Worm (Caenorhabditis elegans) whole organism, L4 larva: ENCODE data around the gene ddn-3.

ENCODE experiments used
- F10B5.3 ChIP-seq: sonication (generic microtip); optimal IDR thresholded peaks from 2 replicates; lab custom pipeline; 2016; ENCODE audit warnings: mild to moderate bottlenecking, missing genetic modification characterization, missing compliant biosample characterization
- F26F4.8 ChIP-seq: fragments of 200-800 bp; sonication (Bioruptor generic); conservative IDR thresholded peaks from 2 replicates; pipeline ENCODE4 v1.3.6; 2022; ENCODE audit warnings: missing genetic modification characterization, missing compliant biosample characterization
- F44E2.7 ChIP-seq: fragments of 200-800 bp; sonication (Bioruptor generic); IDR thresholded peaks from 2 replicates; pipeline ENCODE4 v2.1.2; 2022; ENCODE audit warnings: missing genetic modification characterization, missing compliant biosample characterization
- F49E8.2 ChIP-seq: sonication (generic microtip); optimal IDR thresholded peaks from 2 replicates; lab custom pipeline; 2016; ENCODE audit warnings: missing compliant biosample characterization, mild to moderate bottlenecking, missing genetic modification characterization, borderline replicate concordance
- R02D3.7 ChIP-seq: fragments of 150-350 bp; sonication (generic microtip); optimal IDR thresholded peaks from 3 replicates; lab custom pipeline; 2014; ENCODE audit warnings: missing biosample characterization, missing genetic modification characterization
- Y48G9A.11 ChIP-seq: fragments of 200-800 bp; sonication (Bioruptor generic); IDR thresholded peaks from 2 replicates; pipeline ENCODE4 v1.3.6; 2022; ENCODE audit warnings: missing genetic modification reagents, missing genetic modification characterization, missing compliant biosample characterization
- Y5F2A.4 ChIP-seq: fragments of 200-800 bp; sonication (Bioruptor generic); optimal IDR thresholded peaks from 2 replicates; lab custom pipeline; 2018; ENCODE audit warnings: mild to moderate bottlenecking, missing genetic modification characterization, missing compliant biosample characterization
- ZK546.5 ChIP-seq, 2 experiments: sonication (generic microtip); optimal IDR thresholded peaks; 2 replicates each; lab custom pipeline; 2017; ENCODE audit warnings: missing biosample characterization in 2 of 2, missing genetic modification characterization in 2 of 2
- attf-4 ChIP-seq: sonication (generic microtip); optimal IDR thresholded peaks from 3 replicates; lab custom pipeline; 2017; ENCODE audit warnings: missing biosample characterization, missing genetic modification characterization
- ceh-44 ChIP-seq: fragments of 200-800 bp; sonication (Bioruptor generic); IDR thresholded peaks from 2 replicates; pipeline ENCODE4 v1.3.6; 2022; ENCODE audit warnings: missing genetic modification reagents, missing genetic modification characterization, missing compliant biosample characterization
- ceh-62 ChIP-seq: sonication (generic microtip); optimal IDR thresholded peaks from 2 replicates; lab custom pipeline; 2017; ENCODE audit warnings: missing biosample characterization, missing genetic modification characterization
- daf-16 ChIP-seq, 3 experiments: sonication (generic microtip); optimal IDR thresholded peaks; 2 replicates each; lab custom pipeline; 2016 to 2017; ENCODE audit warnings: missing genetic modification characterization in 3 of 3, missing genetic modification reagents in 3 of 3, mild to moderate bottlenecking in 2 of 3, missing compliant biosample characterization in 2 of 3, missing biosample characterization in 1 of 3, moderate library complexity in 1 of 3
- daf-8 ChIP-seq: fragments of 200-800 bp; sonication (Bioruptor generic); IDR thresholded peaks from 2 replicates; pipeline ENCODE4 v1.3.6; 2022; ENCODE audit warnings: missing genetic modification characterization, missing compliant biosample characterization
- dmd-9 ChIP-seq: fragments of 200-800 bp; sonication (Bioruptor generic); IDR thresholded peaks from 2 replicates; pipeline ENCODE4 v1.3.6; 2022; ENCODE audit warnings: missing genetic modification reagents, missing genetic modification characterization, missing compliant biosample characterization
- dpl-1 ChIP-seq: fragments of 150-350 bp; optimal IDR thresholded peaks from 2 replicates; lab custom pipeline; 2014; ENCODE audit warnings: missing biosample characterization, missing genetic modification reagents, missing genetic modification characterization
- duxl-1 ChIP-seq: sonication (generic microtip); optimal IDR thresholded peaks from 2 replicates; lab custom pipeline; 2016; ENCODE audit warnings: mild to moderate bottlenecking, missing genetic modification characterization, moderate library complexity, missing compliant biosample characterization; ENCODE audit not compliant: poor library complexity
- dve-1 ChIP-seq: sonication (generic microtip); optimal IDR thresholded peaks from 2 replicates; lab custom pipeline; 2017; ENCODE audit warnings: antibody characterized with exemption, mild to moderate bottlenecking, missing genetic modification characterization, missing compliant biosample characterization; ENCODE audit not compliant: insufficient read depth
- egl-27 ChIP-seq: sonication (generic microtip); optimal IDR thresholded peaks from 3 replicates; lab custom pipeline; 2017; ENCODE audit warnings: missing biosample characterization, missing genetic modification reagents, missing genetic modification characterization
- egl-43 ChIP-seq: fragments of 200-800 bp; sonication (Bioruptor generic); IDR thresholded peaks from 2 replicates; pipeline ENCODE4 v1.3.6; 2022; ENCODE audit warnings: missing genetic modification reagents, missing genetic modification characterization, missing compliant biosample characterization
- fos-1 ChIP-seq: fragments of 150-350 bp; optimal IDR thresholded peaks from 2 replicates; lab custom pipeline; 2014; ENCODE audit warnings: missing biosample characterization, missing genetic modification characterization
- hlh-11 ChIP-seq: fragments of 200-800 bp; sonication (Bioruptor generic); optimal IDR thresholded peaks from 2 replicates; lab custom pipeline; 2018; ENCODE audit warnings: mild to moderate bottlenecking, missing genetic modification characterization, missing compliant biosample characterization
- hlh-30 ChIP-seq: sonication (generic microtip); optimal IDR thresholded peaks from 2 replicates; lab custom pipeline; 2017; ENCODE audit warnings: antibody characterized with exemption, mild to moderate bottlenecking, missing genetic modification characterization, missing compliant biosample characterization; ENCODE audit not compliant: insufficient read depth
- jun-1 ChIP-seq: fragments of 150-350 bp; optimal IDR thresholded peaks from 2 replicates; lab custom pipeline; 2014; ENCODE audit warnings: missing biosample characterization, missing genetic modification reagents, missing genetic modification characterization
- lin-13 ChIP-seq: fragments of 150-350 bp; optimal IDR thresholded peaks from 2 replicates; lab custom pipeline; 2014; ENCODE audit warnings: missing biosample characterization, missing genetic modification reagents, missing genetic modification characterization
- lin-29 ChIP-seq: fragments of 200-800 bp; sonication (Bioruptor generic); IDR thresholded peaks from 2 replicates; pipeline ENCODE4 v1.3.6; 2022; ENCODE audit warnings: missing genetic modification reagents, missing genetic modification characterization, missing compliant biosample characterization
- lin-38 ChIP-seq: fragments of 200-800 bp; sonication (Bioruptor generic); IDR thresholded peaks from 2 replicates; pipeline ENCODE4 v1.3.6; 2022; ENCODE audit warnings: missing genetic modification reagents, missing genetic modification characterization, missing compliant biosample characterization
- lir-3 ChIP-seq: sonication (generic microtip); optimal IDR thresholded peaks from 2 replicates; lab custom pipeline; 2016; ENCODE audit warnings: mild to moderate bottlenecking, missing genetic modification characterization, missing compliant biosample characterization
- lsy-2 ChIP-seq, 2 experiments: fragments of 150-350 bp in 1 of 2; sonication (generic microtip) in 1 of 2; optimal IDR thresholded peaks; 2 replicates each; lab custom pipeline; 2014 to 2017; ENCODE audit warnings: missing biosample characterization in 2 of 2, missing genetic modification characterization in 2 of 2
- mdl-1 ChIP-seq, 2 experiments: fragments of 150-350 bp in 1 of 2; sonication (generic microtip) in 1 of 2; optimal IDR thresholded peaks; 2 replicates each; lab custom pipeline; 2014 to 2017; ENCODE audit warnings: missing biosample characterization in 2 of 2, missing genetic modification characterization in 2 of 2
- mdt-29 ChIP-seq: fragments of 200-800 bp; sonication (Bioruptor generic); IDR thresholded peaks from 2 replicates; pipeline ENCODE4 v1.3.6; 2022; ENCODE audit warnings: missing genetic modification reagents, missing genetic modification characterization, missing compliant biosample characterization
- mep-1 ChIP-seq: fragments of 150-350 bp; sonication (generic microtip); optimal IDR thresholded peaks from 3 replicates; lab custom pipeline; 2014; ENCODE audit warnings: missing biosample characterization, missing genetic modification characterization
- mes-2 ChIP-seq: sonication (generic microtip); optimal IDR thresholded peaks from 2 replicates; lab custom pipeline; 2016; ENCODE audit warnings: missing genotype, mild to moderate bottlenecking, missing genetic modification characterization, missing compliant biosample characterization; ENCODE audit not compliant: poor library complexity, severe bottlenecking
- mxl-2 ChIP-seq: fragments of 200-800 bp; sonication (Bioruptor generic); conservative IDR thresholded peaks from 2 replicates; pipeline ENCODE4 v1.3.6; 2022; ENCODE audit warnings: missing genetic modification reagents, missing genetic modification characterization, missing compliant biosample characterization
- mxl-3 ChIP-seq: fragments of 200-800 bp; sonication (Bioruptor generic); optimal IDR thresholded peaks from 2 replicates; lab custom pipeline; 2018; ENCODE audit warnings: mild to moderate bottlenecking, missing genetic modification characterization, missing compliant biosample characterization
- nhr-111 ChIP-seq: fragments of 200-800 bp; sonication (Bioruptor generic); optimal IDR thresholded peaks from 2 replicates; lab custom pipeline; 2018; ENCODE audit warnings: mild to moderate bottlenecking, missing genetic modification characterization, missing compliant biosample characterization
- nhr-25 ChIP-seq: sonication (generic microtip); optimal IDR thresholded peaks from 2 replicates; lab custom pipeline; 2017; ENCODE audit warnings: missing genetic modification characterization, mild to moderate bottlenecking, missing compliant biosample characterization, antibody characterized with exemption, moderate library complexity, borderline replicate concordance; ENCODE audit not compliant: insufficient read depth
- nhr-28 ChIP-seq: fragments of 150-350 bp; optimal IDR thresholded peaks from 2 replicates; lab custom pipeline; 2014; ENCODE audit warnings: missing biosample characterization, missing genetic modification characterization
- nhr-6 ChIP-seq: fragments of 150-350 bp; optimal IDR thresholded peaks from 2 replicates; lab custom pipeline; 2014; ENCODE audit warnings: missing biosample characterization, missing genetic modification characterization
- nhr-76 ChIP-seq: fragments of 150-350 bp; optimal IDR thresholded peaks from 2 replicates; lab custom pipeline; 2014; ENCODE audit warnings: missing biosample characterization, missing genetic modification characterization
- nhr-77 ChIP-seq: fragments of 150-350 bp; optimal IDR thresholded peaks from 2 replicates; lab custom pipeline; 2014; ENCODE audit warnings: missing biosample characterization, missing genetic modification characterization
- php-3 ChIP-seq: fragments of 200-800 bp; sonication (Bioruptor generic); IDR thresholded peaks from 2 replicates; pipeline ENCODE4 v1.3.6; 2022; ENCODE audit warnings: missing genetic modification reagents, missing genetic modification characterization, missing compliant biosample characterization
- set-16 ChIP-seq: fragments of 200-800 bp; sonication (Bioruptor generic); IDR thresholded peaks from 2 replicates; pipeline ENCODE4 v1.3.6; 2022; ENCODE audit warnings: missing genetic modification reagents, missing genetic modification characterization, missing compliant biosample characterization
- unc-130 ChIP-seq: sonication (generic microtip); optimal IDR thresholded peaks from 2 replicates; lab custom pipeline; 2016; ENCODE audit warnings: missing genetic modification reagents, missing genetic modification characterization, missing compliant biosample characterization
- vab-7 ChIP-seq: fragments of 200-800 bp; sonication (Bioruptor generic); IDR thresholded peaks from 2 replicates; pipeline ENCODE4 v1.3.6; 2022; ENCODE audit warnings: missing genetic modification reagents, missing genetic modification characterization, missing compliant biosample characterization
- zag-1 ChIP-seq: fragments of 150-350 bp; optimal IDR thresholded peaks from 2 replicates; lab custom pipeline; 2014; ENCODE audit warnings: missing biosample characterization, missing genetic modification characterization
- zfp-2 ChIP-seq: sonication (generic microtip); optimal IDR thresholded peaks from 2 replicates; lab custom pipeline; 2016; ENCODE audit warnings: mild to moderate bottlenecking, missing genetic modification characterization, missing compliant biosample characterization
- zip-11 ChIP-seq: fragments of 200-800 bp; sonication (Bioruptor generic); IDR thresholded peaks from 2 replicates; pipeline ENCODE4 v1.3.6; 2022; ENCODE audit warnings: missing genetic modification characterization, missing compliant biosample characterization
- zip-2 ChIP-seq: fragments of 150-350 bp; optimal IDR thresholded peaks from 2 replicates; lab custom pipeline; 2014; ENCODE audit warnings: missing biosample characterization, missing genetic modification characterization
- ztf-7 ChIP-seq: fragments of 150-350 bp; optimal IDR thresholded peaks from 2 replicates; lab custom pipeline; 2014; ENCODE audit warnings: missing biosample characterization, missing genetic modification characterization

Gene ddn-3

ce11 chrV:14350949-14351348, 39.9 kb upstream of the ddn-3 start (continued):
- TF ChIP-seq lir-3 (tag; lab: Kevin White, UChicago), result no peak
- TF ChIP-seq hlh-11 (tag; lab: Kevin White, UChicago), result peak; percentile 90
- no peak for TF ChIP-seq zip-11
- no peak for TF ChIP-seq mxl-2
- TF ChIP-seq nhr-77 (tag; lab: Kevin White, UChicago), result peak; percentile 87
- no peak for TF ChIP-seq ceh-62
- TF ChIP-seq daf-8 (GFP tag; lab: Robert Waterston, UW), result no peak
- TF ChIP-seq nhr-76, result no peak
- peak; percentile 21; the same call in 1 of the 2 replicates for TF ChIP-seq ceh-44 (GFP tag; lab: Robert Waterston, UW)
- TF ChIP-seq attf-4 (tag; lab: Kevin White, UChicago), result no peak
- TF ChIP-seq nhr-6 (tag; lab: Kevin White, UChicago), result peak; percentile 98
- TF ChIP-seq mep-1 (tag; lab: Kevin White, UChicago), result peak; percentile 93
- TF ChIP-seq ztf-7 (tag; lab: Kevin White, UChicago), result no peak
- TF ChIP-seq lin-38 (GFP tag; lab: Robert Waterston, UW), result peak; percentile 92
- TF ChIP-seq mxl-3, result peak; percentile 96
- peak; percentile 87 for TF ChIP-seq lin-13 (GFP tag; lab: Kevin White, UChicago)
- no peak for TF ChIP-seq ZK546.5 (tag; optimal IDR thresholded peaks at IDR 0.05; lab: Kevin White, UChicago)
- TF ChIP-seq mdt-29 (GFP tag; lab: Robert Waterston, UW), result peak; percentile 59; the same call in 1 of the 2 replicates
- TF ChIP-seq php-3 (GFP tag; lab: Robert Waterston, UW), result no peak
- TF ChIP-seq nhr-111, result no peak
- 0 out of 2 replicates have a peak, but pooled peaks have one; percentile 31 for TF ChIP-seq F44E2.7 (GFP tag; lab: Robert Waterston, UW)
- TF ChIP-seq Y5F2A.4, result no peak
- TF ChIP-seq F26F4.8, result no peak
- no peak for TF ChIP-seq Y48G9A.11
- TF ChIP-seq daf-16 (GFP tag; optimal IDR thresholded peaks at IDR 0.05; lab: Kevin White, UChicago), result no peak
- TF ChIP-seq daf-16 (tag; optimal IDR thresholded peaks at IDR 0.05; lab: Kevin White, UChicago), result peak; percentile 60
- no peak for TF ChIP-seq R02D3.7 (tag; lab: Kevin White, UChicago)
- TF ChIP-seq jun-1 (tag; lab: Kevin White, UChicago), result peak; percentile 40
- TF ChIP-seq zfp-2 (tag; lab: Kevin White, UChicago), result peak; percentile 15
- TF ChIP-seq fos-1, result no peak
- no peak for TF ChIP-seq egl-27 (tag; lab: Kevin White, UChicago)
- peak; percentile 84 for TF ChIP-seq mes-2
- peak; percentile 94 for TF ChIP-seq set-16 (GFP tag; lab: Robert Waterston, UW)
- peak; percentile 86 for TF ChIP-seq egl-43
- no peak for TF ChIP-seq zag-1 (tag; lab: Kevin White, UChicago)

- no peak for TF ChIP-seq F44E2.7 (GFP tag; lab: Robert Waterston, UW)
- TF ChIP-seq zip-2 (tag; lab: Kevin White, UChicago), result no peak
- TF ChIP-seq mdl-1 (tag; optimal IDR thresholded peaks at IDR 0.05; lab: Kevin White, UChicago), result no peak
- peak; percentile 26 for TF ChIP-seq lin-13 (GFP tag; lab: Kevin White, UChicago)
- no peak for TF ChIP-seq daf-16 (GFP tag; optimal IDR thresholded peaks at IDR 0.05; lab: Kevin White, UChicago)
- TF ChIP-seq daf-16 (tag; optimal IDR thresholded peaks at IDR 0.05; lab: Kevin White, UChicago), result peak; percentile 40
- TF ChIP-seq mes-2, result peak; percentile 9
- no peak for TF ChIP-seq hlh-11 (tag; lab: Kevin White, UChicago)
- no peak for TF ChIP-seq dmd-9 (GFP tag; lab: Robert Waterston, UW)
- no peak for TF ChIP-seq vab-7
- TF ChIP-seq nhr-28 (tag; lab: Kevin White, UChicago), result peak; percentile 24
- TF ChIP-seq Y48G9A.11, result no peak
- peak; percentile 6 for TF ChIP-seq dve-1 (tag; lab: Kevin White, UChicago)
- TF ChIP-seq lin-29 (GFP tag; lab: Robert Waterston, UW), result no peak
- no peak for TF ChIP-seq ceh-62
- no peak for TF ChIP-seq hlh-30 (tag; lab: Kevin White, UChicago)
- no peak for TF ChIP-seq F49E8.2 (tag; lab: Kevin White, UChicago)
- no peak for TF ChIP-seq nhr-25
- no peak for TF ChIP-seq lsy-2 (tag; optimal IDR thresholded peaks at IDR 0.05; lab: Kevin White, UChicago)
- TF ChIP-seq lir-3 (tag; lab: Kevin White, UChicago), result no peak
- no peak for TF ChIP-seq F10B5.3
- no peak for TF ChIP-seq ceh-44 (GFP tag; lab: Robert Waterston, UW)
- TF ChIP-seq zfp-2 (tag; lab: Kevin White, UChicago), result no peak
- no peak for TF ChIP-seq unc-130 (GFP tag; lab: Kevin White, UChicago)
- TF ChIP-seq dpl-1 (GFP tag; lab: Kevin White, UChicago), result no peak
- no peak for TF ChIP-seq duxl-1 (tag; lab: Kevin White, UChicago)
- no peak for TF ChIP-seq attf-4 (tag; lab: Kevin White, UChicago)
These were observed 39.5 kb upstream of the ddn-3 start for ce11 chrV:14350498-14350897.
